Fruit fly (Drosophila melanogaster) whole organism, adult: ENCODE results near the gene E2f2.

Experiments used
- CG11617 ChIP-seq: fragments of 200-800 bp; sonication (Bioruptor generic); optimal IDR thresholded peaks from 2 replicates; lab custom pipeline; 2017; ENCODE audit warnings: mild to moderate bottlenecking, missing biosample characterization, missing genetic modification reagents, missing genetic modification characterization
- CG12768 ChIP-seq: fragments of 200-800 bp; sonication (Bioruptor generic); optimal IDR thresholded peaks from 2 replicates; lab custom pipeline; 2017; ENCODE audit warnings: missing biosample characterization, missing genetic modification characterization, mild to moderate bottlenecking, moderate library complexity, missing genetic modification reagents
- CG14711 ChIP-seq: fragments of 200-800 bp; sonication (Bioruptor generic); optimal IDR thresholded peaks from 2 replicates; lab custom pipeline; 2018; ENCODE audit warnings: missing biosample characterization, mild to moderate bottlenecking, missing genetic modification characterization, moderate library complexity
- CG1620 ChIP-seq: fragments of 200-800 bp; sonication (Bioruptor generic); optimal IDR thresholded peaks from 2 replicates; lab custom pipeline; 2016; ENCODE audit warnings: missing biosample characterization, missing genetic modification characterization
- CG33017 ChIP-seq: fragments of 200-800 bp; sonication (Bioruptor generic); optimal IDR thresholded peaks from 2 replicates; lab custom pipeline; 2018; ENCODE audit warnings: missing biosample characterization, mild to moderate bottlenecking, missing genetic modification characterization, moderate library complexity
- CG5204 ChIP-seq: fragments of 200-800 bp; sonication (Bioruptor generic); optimal IDR thresholded peaks from 2 replicates; lab custom pipeline; 2016; ENCODE audit warnings: missing biosample characterization, missing genetic modification characterization
- CG7045 ChIP-seq: fragments of 200-800 bp; sonication (Bioruptor generic); optimal IDR thresholded peaks from 2 replicates; lab custom pipeline; 2017; ENCODE audit warnings: missing biosample characterization, mild to moderate bottlenecking, missing genetic modification characterization
- CG7101 ChIP-seq: fragments of 200-800 bp; sonication (Bioruptor generic); optimal IDR thresholded peaks from 2 replicates; lab custom pipeline; 2018; ENCODE audit warnings: missing biosample characterization, mild to moderate bottlenecking, missing genetic modification characterization, moderate library complexity
- Clk ChIP-seq: fragments of 200-800 bp; sonication (Bioruptor generic); optimal IDR thresholded peaks from 2 replicates; lab custom pipeline; 2017; ENCODE audit warnings: missing biosample characterization, missing genetic modification characterization
- Crg-1 ChIP-seq: fragments of 200-800 bp; sonication (Bioruptor generic); optimal IDR thresholded peaks from 2 replicates; lab custom pipeline; 2016; ENCODE audit warnings: missing biosample characterization, missing genetic modification characterization
- Hr96 ChIP-seq: fragments of 200-800 bp; sonication (Bioruptor generic); optimal IDR thresholded peaks from 2 replicates; lab custom pipeline; 2016; ENCODE audit warnings: missing biosample characterization, missing genetic modification characterization
- Mnt ChIP-seq: fragments of 200-800 bp; sonication (Bioruptor generic); optimal IDR thresholded peaks from 2 replicates; lab custom pipeline; 2016; ENCODE audit warnings: missing biosample characterization, mild to moderate bottlenecking, missing genetic modification characterization
- bab1 ChIP-seq: fragments of 200-800 bp; sonication (Bioruptor generic); optimal IDR thresholded peaks from 3 replicates; lab custom pipeline; 2019; ENCODE audit warnings: missing biosample characterization, mild to moderate bottlenecking, missing genetic modification characterization, moderate library complexity
- cic ChIP-seq: fragments of 200-800 bp; sonication (Bioruptor generic); optimal IDR thresholded peaks from 2 replicates; lab custom pipeline; 2017; ENCODE audit warnings: missing biosample characterization, mild to moderate bottlenecking, missing genetic modification characterization, moderate library complexity
- cnc ChIP-seq, 2 experiments: fragments of >200 bp; optimal IDR thresholded peaks; 2 replicates each; lab custom pipeline; 2017
- kay ChIP-seq: fragments of 200-800 bp; sonication (Bioruptor generic); peaks from one replicate; lab custom pipeline; 2016; ENCODE audit warnings: missing biosample characterization, missing genetic modification characterization, borderline replicate concordance
- ovo ChIP-seq: fragments of 200-800 bp; sonication (Bioruptor generic); optimal IDR thresholded peaks from 2 replicates; lab custom pipeline; 2016; ENCODE audit warnings: missing biosample characterization, missing genetic modification characterization
- pad ChIP-seq: fragments of 200-800 bp; sonication (Bioruptor generic); optimal IDR thresholded peaks from 3 replicates; lab custom pipeline; 2017; ENCODE audit warnings: missing biosample characterization, missing genetic modification characterization, mild to moderate bottlenecking, moderate library complexity, missing genetic modification reagents
- tj ChIP-seq: fragments of 200-800 bp; sonication (Bioruptor generic); optimal IDR thresholded peaks from 3 replicates; lab custom pipeline; 2017; ENCODE audit warnings: missing biosample characterization, mild to moderate bottlenecking, missing genetic modification characterization, moderate library complexity
- toe ChIP-seq: fragments of 200-800 bp; sonication (Bioruptor generic); optimal IDR thresholded peaks from 2 replicates; lab custom pipeline; 2016; ENCODE audit warnings: missing biosample characterization, missing genetic modification characterization

E2f2 gene

DNA sequence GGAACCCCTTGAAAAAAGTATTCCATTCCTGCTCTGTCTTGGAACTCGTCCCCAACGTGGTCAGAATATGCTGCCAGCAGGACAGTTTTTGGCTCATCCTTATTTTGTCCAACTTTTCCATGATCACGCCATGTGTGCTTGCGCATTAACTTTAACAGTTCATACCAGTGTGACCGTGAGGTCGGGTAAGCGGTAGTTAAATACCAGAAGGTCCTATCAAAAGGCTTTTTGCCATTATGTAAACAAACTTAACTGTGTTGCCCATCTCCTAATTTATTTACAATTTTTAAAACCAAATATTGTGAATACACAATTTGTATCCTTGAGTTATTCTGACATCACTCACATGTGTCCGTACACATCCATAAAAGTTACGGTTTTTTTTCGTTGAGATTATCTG lies 8.3 kb downstream of the E2f2 start, which contains the start of gene del:
TSS of gene del (minus strand) at position 305 of the 400 bp plus-strand sequence.
- TF ChIP-seq ovo (GFP tag; lab: Kevin White, UChicago): no peak
- no peak for TF ChIP-seq tj (GFP tag; lab: Kevin White, UChicago)
- TF ChIP-seq Crg-1 (GFP tag; lab: Kevin White, UChicago): no peak
- no peak for TF ChIP-seq kay (GFP tag; lab: Kevin White, UChicago)
- no peak for TF ChIP-seq CG7101

DNA sequence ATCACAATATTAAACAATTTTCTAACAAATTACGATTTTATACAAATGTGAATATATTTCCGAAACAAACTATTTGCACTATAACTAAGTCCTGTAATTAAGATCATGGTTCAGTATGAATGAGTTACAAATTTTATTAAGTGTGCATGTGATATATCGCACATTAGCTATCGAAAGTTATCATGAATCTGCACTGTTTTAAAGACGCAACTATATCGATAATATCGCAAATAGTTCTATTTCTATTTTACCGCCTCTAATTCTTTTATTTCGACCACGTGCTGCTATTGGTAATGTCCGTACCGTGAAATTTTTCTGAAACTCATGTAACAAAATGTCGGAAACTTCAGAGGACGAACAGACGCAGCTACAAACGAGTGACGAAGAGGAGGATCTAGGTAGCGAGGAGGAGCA lies 13.6 kb downstream of the E2f2 start, which contains the start of gene pths:
TSS of gene pths (plus strand) at position 258 of the 414 bp plus-strand sequence.
- TF ChIP-seq CG12768 (GFP tag; lab: Kevin White, UChicago) (no peak), cnc (optimal IDR thresholded peaks at IDR 0.05; lab: Kevin White, UChicago) (no peak), kay (GFP tag; lab: Kevin White, UChicago) (no peak), CG1620 (GFP tag; lab: Kevin White, UChicago) (peak; percentile 27), toe (GFP tag; lab: Kevin White, UChicago) (peak; percentile 72), CG7045 (GFP tag; lab: Kevin White, UChicago) (no peak), cic (no peak), Mnt (GFP tag; lab: Kevin White, UChicago) (peak; percentile 98), Clk (no peak), CG7101 (no peak), Crg-1 (GFP tag; lab: Kevin White, UChicago) (no peak), CG5204 (GFP tag; lab: Kevin White, UChicago) (no peak), CG11617 (GFP tag; lab: Kevin White, UChicago) (no peak), CG14711 (peak; percentile 27), Hr96 (no peak), bab1 (GFP tag; lab: Kevin White, UChicago) (no peak), pad (GFP tag; lab: Kevin White, UChicago) (no peak)

DNA sequence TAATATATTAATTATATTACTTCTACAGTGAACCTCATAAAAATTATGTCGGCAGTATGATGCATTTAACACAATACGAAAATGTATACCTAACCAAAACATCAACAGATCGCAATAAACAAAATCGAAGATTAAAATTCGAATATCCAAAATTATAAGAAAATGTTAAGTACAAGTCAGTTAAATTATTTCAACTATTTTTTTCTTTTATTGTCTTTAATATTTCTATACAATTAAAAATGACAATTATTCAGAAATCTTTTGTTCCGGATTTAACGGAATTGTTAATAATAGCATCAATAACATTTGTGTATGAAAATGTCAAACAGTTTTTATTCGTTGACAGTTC lies 14.1 kb downstream of the E2f2 start:
- TF ChIP-seq Mnt (GFP tag; lab: Kevin White, UChicago) (no peak), CG7101 (no peak), CG33017 (tag; lab: Kevin White, UChicago) (no peak), CG1620 (GFP tag; lab: Kevin White, UChicago) (no peak), ovo (GFP tag; lab: Kevin White, UChicago) (no peak), Clk (no peak), Crg-1 (GFP tag; lab: Kevin White, UChicago) (no peak), pad (GFP tag; lab: Kevin White, UChicago) (no peak), bab1 (GFP tag; lab: Kevin White, UChicago) (no peak), CG7045 (GFP tag; lab: Kevin White, UChicago) (no peak), toe (GFP tag; lab: Kevin White, UChicago) (no peak), CG11617 (GFP tag; lab: Kevin White, UChicago) (no peak), tj (GFP tag; lab: Kevin White, UChicago) (peak; percentile 63), kay (GFP tag; lab: Kevin White, UChicago) (peak; percentile 80), CG12768 (GFP tag; lab: Kevin White, UChicago) (no peak)

DNA sequence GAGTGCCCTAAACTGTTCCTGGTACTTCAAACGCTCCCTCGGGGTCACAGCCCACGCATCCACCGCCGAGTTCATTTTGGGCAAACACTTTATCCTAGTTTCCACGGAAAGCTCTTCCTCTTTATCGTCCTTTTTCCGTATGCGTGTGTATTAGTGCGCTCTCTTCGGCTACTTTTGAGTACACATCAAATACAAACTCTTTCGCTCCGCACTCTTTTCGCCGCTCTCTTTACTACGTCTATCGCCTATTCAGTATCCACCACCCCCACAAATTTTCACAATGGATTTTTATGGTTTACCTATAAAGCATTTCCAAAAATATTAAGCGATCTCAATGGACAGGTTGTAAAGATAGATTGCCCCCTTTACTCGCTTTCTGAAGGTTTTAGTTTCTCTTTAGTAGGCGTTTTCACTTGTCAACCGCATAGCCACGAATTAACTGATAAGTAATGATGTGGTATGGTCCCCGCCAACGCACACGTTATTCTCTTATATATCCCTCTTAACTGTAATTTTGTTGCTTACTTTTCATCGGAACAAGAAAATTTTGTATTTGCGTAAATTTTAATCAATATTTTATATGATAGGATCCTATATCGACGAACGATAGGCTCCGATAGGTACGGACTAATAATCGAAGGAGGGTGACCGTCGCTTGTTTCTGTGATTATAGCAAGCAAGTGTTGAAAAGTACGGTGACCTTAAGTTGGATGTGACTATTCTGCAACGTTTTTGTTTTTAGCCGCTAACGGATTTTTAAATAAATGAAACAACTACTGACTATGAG lies 14.6 kb downstream of the E2f2 start, which contains the start of gene Dap160:
TSS of gene Dap160 (minus strand) at position 634 of the 787 bp plus-strand sequence.
- TF ChIP-seq Crg-1 (GFP tag; lab: Kevin White, UChicago) (peak; percentile 30), CG7101 (peak; percentile 0), CG1620 (GFP tag; lab: Kevin White, UChicago) (peak; percentile 71), CG5204 (GFP tag; lab: Kevin White, UChicago) (no peak), CG7045 (GFP tag; lab: Kevin White, UChicago) (no peak), kay (GFP tag; lab: Kevin White, UChicago) (no peak), toe (GFP tag; lab: Kevin White, UChicago) (peak; percentile 43), bab1 (GFP tag; lab: Kevin White, UChicago) (peak; percentile 34), cic (peak; percentile 20), CG14711 (peak; percentile 28), ovo (GFP tag; lab: Kevin White, UChicago) (no peak), Hr96 (no peak), pad (GFP tag; lab: Kevin White, UChicago) (peak; percentile 31), Mnt (GFP tag; lab: Kevin White, UChicago) (peak; percentile 58), Clk (no peak), tj (GFP tag; lab: Kevin White, UChicago) (peak; percentile 96)

DNA sequence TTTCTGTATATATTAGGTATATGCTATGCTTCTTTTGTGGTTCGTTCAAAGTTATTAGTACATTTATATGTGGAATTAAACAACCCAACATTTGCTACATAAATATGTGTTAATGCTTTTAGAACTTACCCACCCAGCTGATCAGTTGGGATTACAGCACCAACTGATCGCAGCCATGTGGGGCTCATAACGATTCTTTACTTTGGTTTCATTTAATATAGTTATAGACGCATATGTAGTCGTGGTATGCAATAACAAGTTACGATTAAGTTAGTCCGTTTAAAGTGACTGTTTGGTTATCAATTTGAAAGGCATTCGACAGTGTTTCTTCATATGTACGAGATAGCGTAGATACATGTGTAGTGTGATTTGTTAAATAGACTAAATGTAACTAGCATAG lies 20.8 kb downstream of the E2f2 start:
- TF ChIP-seq bab1 (GFP tag; lab: Kevin White, UChicago) (no peak), kay (GFP tag; lab: Kevin White, UChicago) (peak; percentile 91), CG7101 (no peak), cic (no peak), tj (GFP tag; lab: Kevin White, UChicago) (no peak)

DNA sequence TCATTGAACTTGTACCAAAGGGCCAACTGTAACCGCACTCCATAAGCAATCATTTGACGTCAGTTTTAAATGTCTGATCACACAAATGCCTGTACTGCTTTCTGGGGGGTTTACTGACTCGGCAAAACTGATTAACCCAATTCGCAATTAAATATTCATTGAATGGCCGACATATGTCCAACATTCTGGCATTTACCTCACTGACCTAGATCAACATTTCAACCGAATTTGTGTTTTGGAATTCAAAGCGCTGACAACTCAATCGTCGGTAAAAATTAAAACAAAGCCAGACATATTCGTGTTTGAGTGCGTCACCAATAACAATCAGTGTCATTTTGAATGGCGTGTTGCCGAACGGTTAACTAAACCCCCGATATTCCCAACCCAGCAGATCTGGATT lies 40.9 kb downstream of the E2f2 start:
- TF ChIP-seq Crg-1 (GFP tag; lab: Kevin White, UChicago) (no peak), tj (GFP tag; lab: Kevin White, UChicago) (peak; percentile 83), kay (GFP tag; lab: Kevin White, UChicago) (peak; percentile 30), bab1 (GFP tag; lab: Kevin White, UChicago) (peak; percentile 27), CG11617 (GFP tag; lab: Kevin White, UChicago) (no peak)
